Fruit fly (Drosophila melanogaster): ENCODE results near the gene Srp72.

Srp72 gene

dm6 chr3R:20542283-20543144 is 46.0 kb upstream of the Srp72 start (continued):
- TF ChIP-seq zf30C (GFP tag; optimal IDR thresholded peaks at IDR 0.05) (peak; percentile 61), dpn (GFP tag; optimal IDR thresholded peaks at IDR 0.05) (no peak), kah (GFP tag; optimal IDR thresholded peaks at IDR 0.05) (peak; percentile 56), salm (tag; optimal IDR thresholded peaks at IDR 0.05) (peak; percentile 4), chif (GFP tag; optimal IDR thresholded peaks at IDR 0.05) (peak; percentile 14 to 46), CG1529 (GFP tag; optimal IDR thresholded peaks at IDR 0.05) (peak; percentile 71), CG3065 (GFP tag; optimal IDR thresholded peaks at IDR 0.05) (peak; percentile 9), cwo (GFP tag; optimal IDR thresholded peaks at IDR 0.05) (peak; percentile 11), chinmo (GFP tag; IDR thresholded peaks at IDR 0.05; ENCODE audit: partially characterized antibody) (0 out of 4 replicates have a peak, but pooled peaks have one; percentile 47), CG7556 (GFP tag; optimal IDR thresholded peaks at IDR 0.05) (peak; percentile 56), disco-r (GFP tag; optimal IDR thresholded peaks at IDR 0.05) (peak; percentile 21), CG10267 (tag; optimal IDR thresholded peaks at IDR 0.05) (peak; percentile 20), CG8924 (tag; optimal IDR thresholded peaks at IDR 0.05) (peak; percentile 39), odd (GFP tag; optimal IDR thresholded peaks at IDR 0.05) (peak; percentile 54), zen (tag; optimal IDR thresholded peaks at IDR 0.05) (peak; percentile 44), Meics (GFP tag; optimal IDR thresholded peaks at IDR 0.05) (peak; percentile 9), CG1233 (GFP tag; optimal IDR thresholded peaks at IDR 0.05) (peak; percentile 55), insv (GFP tag; optimal IDR thresholded peaks at IDR 0.05) (peak in 1 of 2 experiments; percentile 32), ac (GFP tag; optimal IDR thresholded peaks at IDR 0.05) (peak; percentile 62), CG12236 (GFP tag; optimal IDR thresholded peaks at IDR 0.05) (peak; percentile 4), Sox102F (GFP tag; optimal IDR thresholded peaks at IDR 0.05) (peak; percentile 33), dimm (GFP tag; IDR thresholded peaks at IDR 0.05) (0 out of 2 replicates have a peak, but pooled peaks have one; percentile 27), Vsx1 (GFP tag; optimal IDR thresholded peaks at IDR 0.05) (peak; percentile 54), CG8359 (GFP tag; optimal IDR thresholded peaks at IDR 0.05; ENCODE audit: borderline replicate concordance) (peak; percentile 5), Deaf1 (tag; optimal IDR thresholded peaks at IDR 0.05) (peak; percentile 29), CG6854 (GFP tag; optimal IDR thresholded peaks at IDR 0.05) (peak; percentile 13), CG1602 (GFP tag; optimal IDR thresholded peaks at IDR 0.05) (peak; percentile 42), Fer1 (GFP tag; optimal IDR thresholded peaks at IDR 0.05) (peak; percentile 4), Lhr (GFP tag; optimal IDR thresholded peaks at IDR 0.05) (peak; percentile 15), CG14965 (GFP tag; optimal IDR thresholded peaks at IDR 0.05; ENCODE audit: borderline replicate concordance) (peak; percentile 11), Hey (tag; optimal IDR thresholded peaks at IDR 0.05) (no peak), bbx (GFP tag; IDR thresholded peaks at IDR 0.05; ENCODE audit: partially characterized antibody) (no peak), CG3407 (GFP tag; optimal IDR thresholded peaks at IDR 0.05) (peak; percentile 51)

- TF ChIP-seq cad (GFP tag; optimal IDR thresholded peaks at IDR 0.05) (peak; percentile 27), grn (GFP tag; optimal IDR thresholded peaks at IDR 0.05) (peak; percentile 90), CG18619 (GFP tag; optimal IDR thresholded peaks at IDR 0.05) (no peak), CG17328 (GFP tag; IDR thresholded peaks at IDR 0.05) (no peak), CG2678 (tag; optimal IDR thresholded peaks at IDR 0.05) (no peak), Lpt (GFP tag; optimal IDR thresholded peaks at IDR 0.05) (peak; percentile 23), Stat92E (GFP tag; optimal IDR thresholded peaks at IDR 0.05) (peak in 1 of 3 experiments; percentile 89), pros (GFP tag; optimal IDR thresholded peaks at IDR 0.05) (peak; percentile 61), vfl (GFP tag; optimal IDR thresholded peaks at IDR 0.05) (peak; percentile 26), HLH54F (GFP tag; optimal IDR thresholded peaks at IDR 0.05) (no peak), CG12391 (tag; optimal IDR thresholded peaks at IDR 0.05) (no peak), CG2199 (GFP tag; IDR thresholded peaks at IDR 0.05) (peak; percentile 54; the same call in 1 of the 3 replicates), Ets65A (GFP tag) (peak; percentile 28), tll (GFP tag; optimal IDR thresholded peaks at IDR 0.05) (peak in 1 of 2 experiments; percentile 99), CG3407 (GFP tag; optimal IDR thresholded peaks at IDR 0.05) (no peak), Med (GFP tag) (peak; percentile 61)
Measured at dm6 chr3R:20543220-20543619, 45.3 kb upstream of the Srp72 start.
